Worm (Caenorhabditis elegans): ENCODE measurements around the gene K04D7.6.

DNA sequence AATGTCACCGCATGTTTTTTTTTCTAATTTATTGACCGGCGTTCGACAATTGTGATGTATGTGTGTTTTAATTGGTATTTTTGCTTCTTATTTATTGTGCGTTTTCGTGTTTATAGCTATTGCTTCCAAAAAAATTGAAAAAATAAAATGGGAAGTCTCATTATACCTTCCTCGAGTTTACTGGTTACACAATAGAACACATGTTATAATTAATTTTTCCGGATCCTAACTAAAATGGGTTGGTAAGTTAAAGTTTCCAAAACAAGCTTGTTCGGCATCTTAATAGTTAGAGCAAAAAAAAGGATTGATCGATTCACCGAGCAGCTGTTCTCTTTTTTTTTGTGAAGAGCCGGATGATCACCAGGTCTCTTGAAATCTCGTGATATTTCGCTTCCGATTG is 50.6 kb downstream of the K04D7.6 start, which contains the start of gene ttr-54:
- TF ChIP-seq ref-1 (GFP tag; conservative IDR thresholded peaks at IDR 0.05), result no peak
- TF ChIP-seq ztf-23 (GFP tag; IDR thresholded peaks at IDR 0.05), result no peak

All from whole organism, midembryonic.